Worm (Caenorhabditis elegans) whole organism, L1 larva: ENCODE measurements around the gene nspd-7.

Source experiments
- Y116A8C.19 ChIP-seq: sonication (generic microtip); optimal IDR thresholded peaks from 2 replicates; lab custom pipeline; 2016; ENCODE audit warnings: missing compliant biosample characterization, missing genetic modification characterization, borderline replicate concordance
- ama-1 ChIP-seq: fragments of 150-350 bp; optimal IDR thresholded peaks from 2 replicates; lab custom pipeline; 2014
- fkh-8 ChIP-seq: sonication (generic microtip); optimal IDR thresholded peaks from 2 replicates; lab custom pipeline; 2016; ENCODE audit warnings: mild to moderate bottlenecking, missing genetic modification characterization, missing compliant biosample characterization
- lir-3 ChIP-seq: sonication (generic microtip); optimal IDR thresholded peaks from 2 replicates; lab custom pipeline; 2016; ENCODE audit warnings: mild to moderate bottlenecking, missing genetic modification characterization, moderate library complexity, missing compliant biosample characterization; ENCODE audit not compliant: poor library complexity
- nhr-237 ChIP-seq: fragments of 150-350 bp; optimal IDR thresholded peaks from 2 replicates; lab custom pipeline; 2014; ENCODE audit warnings: missing biosample characterization, missing genetic modification characterization
- nhr-28 ChIP-seq: fragments of 150-350 bp; optimal IDR thresholded peaks from 2 replicates; lab custom pipeline; 2014; ENCODE audit warnings: missing biosample characterization, missing genetic modification characterization
- vab-15 ChIP-seq: sonication (generic microtip); optimal IDR thresholded peaks from 2 replicates; lab custom pipeline; 2017; ENCODE audit warnings: missing genotype, mild to moderate bottlenecking, missing genetic modification characterization, missing compliant biosample characterization
- zag-1 ChIP-seq: fragments of 150-350 bp; optimal IDR thresholded peaks from 2 replicates; lab custom pipeline; 2014; ENCODE audit warnings: missing biosample characterization, missing genetic modification characterization

- no peak for TF ChIP-seq lir-3
- no peak for TF ChIP-seq zag-1
- no peak for TF ChIP-seq ama-1 (lab: Kevin White, UChicago)
- no peak for TF ChIP-seq fkh-8 (tag; lab: Kevin White, UChicago)
- no peak for TF ChIP-seq nhr-237
- no peak for TF ChIP-seq vab-15 (tag; lab: Kevin White, UChicago)
- TF ChIP-seq Y116A8C.19 (tag; lab: Kevin White, UChicago), result no peak
- no peak for TF ChIP-seq nhr-28
Observed at ce11 chrIV:10277716-10278115, 8.7 kb upstream of the nspd-7 start, which contains the start of gene Y43C5A.4.
